Fruit fly (Drosophila melanogaster) whole organism, embryonic: Measurements from ENCODE around the gene COX7AL.

Experiments used
- Adf1 ChIP-seq: fragments of 200-800 bp; sonication (Bioruptor generic); IDR thresholded peaks from 2 replicates; pipeline ENCODE4 v1.3.6; 2022; ENCODE audit warnings: missing biosample characterization, missing genetic modification characterization
- Bteb2 ChIP-seq: fragments of 200-800 bp; sonication (Bioruptor generic); optimal IDR thresholded peaks from 2 replicates; lab custom pipeline; 2016; ENCODE audit warnings: missing biosample characterization, missing genetic modification characterization
- C15 ChIP-seq: fragments of 200-800 bp; sonication (Bioruptor generic); IDR thresholded peaks from 3 replicates; pipeline ENCODE4 v1.3.6; 2022; ENCODE audit warnings: missing biosample characterization, missing genetic modification characterization
- CG10267 ChIP-seq: fragments of 200-800 bp; sonication (Bioruptor generic); optimal IDR thresholded peaks from 2 replicates; lab custom pipeline; 2018; ENCODE audit warnings: missing biosample characterization, mild to moderate bottlenecking, missing genetic modification characterization, moderate library complexity
- CG10462 ChIP-seq: fragments of 200-800 bp; sonication (Bioruptor generic); optimal IDR thresholded peaks from 2 replicates; lab custom pipeline; 2016; ENCODE audit warnings: missing biosample characterization, missing genetic modification characterization
- CG13296 ChIP-seq: fragments of 200-800 bp; sonication (Bioruptor generic); optimal IDR thresholded peaks from 3 replicates; lab custom pipeline; 2018; ENCODE audit warnings: missing biosample characterization, mild to moderate bottlenecking, missing genetic modification characterization
- CG14965 ChIP-seq: fragments of 200-800 bp; sonication (Bioruptor generic); optimal IDR thresholded peaks from 2 replicates; lab custom pipeline; 2016; ENCODE audit warnings: missing biosample characterization, missing genetic modification characterization, borderline replicate concordance
- CG15011 ChIP-seq: fragments of 200-800 bp; sonication (Bioruptor generic); optimal IDR thresholded peaks from 3 replicates; lab custom pipeline; 2018; ENCODE audit warnings: missing biosample characterization, mild to moderate bottlenecking, missing genetic modification characterization
- CG1529 ChIP-seq: fragments of 200-800 bp; sonication (Bioruptor generic); optimal IDR thresholded peaks from 3 replicates; lab custom pipeline; 2018; ENCODE audit warnings: missing biosample characterization, missing genetic modification characterization
- CG17829 ChIP-seq: fragments of 200-800 bp; optimal IDR thresholded peaks from 2 replicates; lab custom pipeline; 2019; ENCODE audit warnings: missing biosample characterization, mild to moderate bottlenecking, missing genetic modification characterization, moderate library complexity
- CG18476 ChIP-seq: fragments of 200-800 bp; sonication (Bioruptor generic); optimal IDR thresholded peaks from 2 replicates; lab custom pipeline; 2016; ENCODE audit warnings: missing biosample characterization, mild to moderate bottlenecking, missing genetic modification characterization
- CG2199 ChIP-seq: fragments of 200-800 bp; sonication (Bioruptor generic); IDR thresholded peaks from 3 replicates; pipeline ENCODE4 v1.3.6; 2022; ENCODE audit warnings: missing biosample characterization, missing genetic modification characterization
- CG30403 ChIP-seq: fragments of 200-800 bp; sonication (Bioruptor generic); optimal IDR thresholded peaks from 3 replicates; lab custom pipeline; 2016; ENCODE audit warnings: missing biosample characterization, missing genetic modification characterization
- CG31224 ChIP-seq: fragments of 200-800 bp; sonication (Bioruptor generic); IDR thresholded peaks from 2 replicates; pipeline ENCODE4 v1.3.6; 2022; ENCODE audit warnings: missing biosample characterization, missing genetic modification characterization
- CG31441 ChIP-seq: fragments of 200-800 bp; sonication (Bioruptor generic); IDR thresholded peaks from 2 replicates; pipeline ENCODE4 v1.3.6; 2022; ENCODE audit warnings: missing biosample characterization, missing genetic modification characterization
- CG3281 ChIP-seq: fragments of 200-800 bp; sonication (Bioruptor generic); optimal IDR thresholded peaks from 3 replicates; lab custom pipeline; 2017; ENCODE audit warnings: missing biosample characterization, mild to moderate bottlenecking, missing genetic modification characterization
- CG33213 ChIP-seq: fragments of 200-800 bp; sonication (Bioruptor generic); optimal IDR thresholded peaks from 3 replicates; lab custom pipeline; 2016; ENCODE audit warnings: missing biosample characterization, missing genetic modification characterization
- CG4820 ChIP-seq: fragments of 200-800 bp; sonication (Bioruptor generic); optimal IDR thresholded peaks from 3 replicates; lab custom pipeline; 2016; ENCODE audit warnings: missing biosample characterization, missing genetic modification characterization
- CG7839 ChIP-seq: fragments of 200-800 bp; sonication (Bioruptor generic); optimal IDR thresholded peaks from 3 replicates; lab custom pipeline; 2018; ENCODE audit warnings: missing biosample characterization, mild to moderate bottlenecking, missing genetic modification characterization, moderate library complexity
- CG9797 ChIP-seq: fragments of 200-800 bp; sonication (Bioruptor generic); optimal IDR thresholded peaks from 3 replicates; lab custom pipeline; 2018; ENCODE audit warnings: missing biosample characterization, mild to moderate bottlenecking, missing genetic modification characterization
- CTCF ChIP-seq: fragments of 200-800 bp; sonication (Bioruptor generic); optimal IDR thresholded peaks from 2 replicates; lab custom pipeline; 2017; ENCODE audit warnings: missing biosample characterization, mild to moderate bottlenecking, missing genetic modification characterization, moderate library complexity
- Dbx ChIP-seq: fragments of 200-800 bp; sonication (Bioruptor generic); IDR thresholded peaks from 3 replicates; pipeline ENCODE4 v1.3.6; 2022; ENCODE audit warnings: missing biosample characterization, missing genetic modification characterization
- Deaf1 ChIP-seq: fragments of 200-800 bp; optimal IDR thresholded peaks from 3 replicates; lab custom pipeline; 2019; ENCODE audit warnings: missing biosample characterization, mild to moderate bottlenecking, missing genetic modification characterization, moderate library complexity
- Dp ChIP-seq: fragments of 200-800 bp; sonication (Bioruptor generic); optimal IDR thresholded peaks from 2 replicates; lab custom pipeline; 2018; ENCODE audit warnings: missing biosample characterization, mild to moderate bottlenecking, missing genetic modification characterization, moderate library complexity
- H2.0 ChIP-seq: fragments of 200-800 bp; sonication (Bioruptor generic); IDR thresholded peaks from 2 replicates; pipeline ENCODE4 v1.3.6; 2022; ENCODE audit warnings: missing biosample characterization, missing genetic modification characterization
- Hmx ChIP-seq: fragments of 200-800 bp; sonication (Bioruptor generic); optimal IDR thresholded peaks from 2 replicates; lab custom pipeline; 2016; ENCODE audit warnings: missing biosample characterization, missing genetic modification characterization
- Hr3 ChIP-seq: fragments of 200-800 bp; sonication (Bioruptor generic); optimal IDR thresholded peaks from 3 replicates; lab custom pipeline; 2016; ENCODE audit warnings: missing biosample characterization, missing genetic modification characterization
- Jarid2 ChIP-seq: fragments of 200-800 bp; sonication (Bioruptor generic); optimal IDR thresholded peaks from 3 replicates; lab custom pipeline; 2017; ENCODE audit warnings: mild to moderate bottlenecking, missing biosample characterization, missing genetic modification reagents, missing genetic modification characterization
- Kr ChIP-seq: fragments of 200-800 bp; sonication (Bioruptor generic); optimal IDR thresholded peaks from 2 replicates; lab custom pipeline; 2017; ENCODE audit warnings: missing biosample characterization, mild to moderate bottlenecking, missing genetic modification characterization
- Myb ChIP-seq: fragments of 200-800 bp; sonication (Bioruptor generic); optimal IDR thresholded peaks from 2 replicates; lab custom pipeline; 2016; ENCODE audit warnings: missing biosample characterization, missing genetic modification characterization
- Nf-YB ChIP-seq: fragments of 200-800 bp; sonication (Bioruptor generic); optimal IDR thresholded peaks from 3 replicates; lab custom pipeline; 2019; ENCODE audit warnings: missing biosample characterization, mild to moderate bottlenecking, missing genetic modification characterization, moderate library complexity
- Sry-β ChIP-seq: fragments of 200-800 bp; sonication (Bioruptor generic); optimal IDR thresholded peaks from 2 replicates; lab custom pipeline; 2018; ENCODE audit warnings: missing biosample characterization, mild to moderate bottlenecking, missing genetic modification characterization, moderate library complexity
- amos ChIP-seq: fragments of 200-800 bp; sonication (Bioruptor generic); IDR thresholded peaks from 2 replicates; pipeline ENCODE4 v1.3.6; 2022; ENCODE audit warnings: missing biosample characterization, missing genetic modification characterization; ENCODE audit not compliant: partially characterized antibody
- chn ChIP-seq: fragments of 200-800 bp; sonication (Bioruptor generic); optimal IDR thresholded peaks from 2 replicates; lab custom pipeline; 2016; ENCODE audit warnings: missing biosample characterization, missing genetic modification characterization
- da ChIP-seq: fragments of 200-800 bp; sonication (Bioruptor generic); optimal IDR thresholded peaks from 2 replicates; lab custom pipeline; 2016; ENCODE audit warnings: missing biosample characterization, missing genetic modification characterization
- dati ChIP-seq: fragments of 200-800 bp; sonication (Bioruptor generic); IDR thresholded peaks from 2 replicates; pipeline ENCODE4 v1.3.6; 2022; ENCODE audit warnings: missing biosample characterization, missing genetic modification characterization
- dimm ChIP-seq: fragments of 200-800 bp; sonication (Bioruptor generic); IDR thresholded peaks from 2 replicates; pipeline ENCODE4 v1.3.6; 2022; ENCODE audit warnings: missing biosample characterization, missing genetic modification characterization
- eyg ChIP-seq: fragments of 200-800 bp; sonication (Bioruptor generic); optimal IDR thresholded peaks from 3 replicates; lab custom pipeline; 2016; ENCODE audit warnings: missing biosample characterization, missing genetic modification characterization
- fd96Cb ChIP-seq: fragments of 200-800 bp; sonication (Bioruptor generic); optimal IDR thresholded peaks from 2 replicates; lab custom pipeline; 2018; ENCODE audit warnings: missing biosample characterization, mild to moderate bottlenecking, missing genetic modification characterization, moderate library complexity
- gro ChIP-seq: fragments of 200-800 bp; sonication (Bioruptor generic); optimal IDR thresholded peaks from 2 replicates; lab custom pipeline; 2016; ENCODE audit warnings: missing biosample characterization, missing genetic modification characterization
- inv ChIP-seq: fragments of 200-800 bp; sonication (Bioruptor generic); IDR thresholded peaks from 2 replicates; pipeline ENCODE4 v1.3.6; 2022; ENCODE audit warnings: missing biosample characterization, missing genetic modification characterization; ENCODE audit not compliant: partially characterized antibody
- lmd ChIP-seq: fragments of 200-800 bp; sonication (Bioruptor generic); IDR thresholded peaks from 2 replicates; pipeline ENCODE4 v1.3.6; 2022; ENCODE audit warnings: missing biosample characterization, missing genetic modification characterization
- psq ChIP-seq: fragments of 200-800 bp; sonication (Bioruptor generic); optimal IDR thresholded peaks from 2 replicates; lab custom pipeline; 2017; ENCODE audit warnings: missing biosample characterization, missing genetic modification characterization
- ranshi ChIP-seq: fragments of 200-800 bp; sonication (Bioruptor generic); IDR thresholded peaks from 2 replicates; pipeline ENCODE4 v1.3.6; 2022; ENCODE audit warnings: missing biosample characterization, missing genetic modification characterization
- salm ChIP-seq: fragments of 200-800 bp; sonication (Bioruptor generic); optimal IDR thresholded peaks from 2 replicates; lab custom pipeline; 2018; ENCODE audit warnings: missing biosample characterization, mild to moderate bottlenecking, missing genetic modification characterization
- scrt ChIP-seq: fragments of 200-800 bp; sonication (Bioruptor generic); optimal IDR thresholded peaks from 2 replicates; lab custom pipeline; 2018; ENCODE audit warnings: missing biosample characterization, mild to moderate bottlenecking, missing genetic modification characterization, moderate library complexity
- shn ChIP-seq: fragments of 200-800 bp; sonication (Bioruptor generic); optimal IDR thresholded peaks from 3 replicates; lab custom pipeline; 2016; ENCODE audit warnings: missing biosample characterization, missing genetic modification characterization
- sim ChIP-seq: fragments of 200-800 bp; sonication (Bioruptor generic); IDR thresholded peaks from 2 replicates; pipeline ENCODE4 v1.3.6; 2022; ENCODE audit warnings: missing biosample characterization, missing genetic modification characterization
- slbo ChIP-seq: fragments of 200-800 bp; sonication (Bioruptor generic); IDR thresholded peaks from 2 replicates; pipeline ENCODE4 v1.3.6; 2022; ENCODE audit warnings: missing biosample characterization, missing genetic modification characterization
- slp2 ChIP-seq: fragments of 200-800 bp; sonication (Bioruptor generic); optimal IDR thresholded peaks from 2 replicates; lab custom pipeline; 2016; ENCODE audit warnings: missing biosample characterization, missing genetic modification characterization
- stc ChIP-seq: fragments of 200-800 bp; sonication (Bioruptor generic); IDR thresholded peaks from 2 replicates; pipeline ENCODE4 v1.3.6; 2022; ENCODE audit warnings: missing biosample characterization, missing genetic modification characterization
- ttk ChIP-seq: fragments of 200-800 bp; sonication (Bioruptor generic); IDR thresholded peaks from 2 replicates; pipeline ENCODE4 v2.1.2; 2022; ENCODE audit warnings: missing biosample characterization, missing genetic modification characterization
- tup ChIP-seq: fragments of 200-800 bp; sonication (Bioruptor generic); optimal IDR thresholded peaks from 2 replicates; lab custom pipeline; 2016; ENCODE audit warnings: missing biosample characterization, mild to moderate bottlenecking, missing genetic modification characterization, moderate library complexity

The COX7AL gene

dm6 chr3R:8354458-8354857, 11.0 kb downstream of the COX7AL start (continued):
- TF ChIP-seq CG30403 (GFP tag; lab: Kevin White, UChicago) (peak; percentile 33), dimm (GFP tag; lab: Robert Waterston, UW) (0 out of 2 replicates have a peak, but pooled peaks have one; percentile 17), CG7839 (tag; lab: Kevin White, UChicago) (peak; percentile 57), Dp (GFP tag; lab: Kevin White, UChicago) (no peak), slbo (GFP tag; lab: Robert Waterston, UW) (peak; percentile 82), sim (no peak), Deaf1 (tag; lab: Kevin White, UChicago) (no peak), Myb (GFP tag; lab: Kevin White, UChicago) (no peak), CG15011 (GFP tag; lab: Kevin White, UChicago) (no peak), Adf1 (GFP tag; lab: Robert Waterston, UW) (no peak; the same call in 1 of the 2 replicates), CG9797 (GFP tag; lab: Kevin White, UChicago) (no peak), inv (no peak), chn (GFP tag; lab: Kevin White, UChicago) (no peak), CG10462 (no peak), stc (GFP tag; lab: Robert Waterston, UW) (peak; percentile 79), CG10267 (tag; lab: Kevin White, UChicago) (peak; percentile 1), Hr3 (GFP tag; lab: Kevin White, UChicago) (no peak), CG14965 (GFP tag; lab: Kevin White, UChicago) (no peak), CG13296 (GFP tag; lab: Kevin White, UChicago) (no peak), Nf-YB (GFP tag; lab: Kevin White, UChicago) (no peak), CG4820 (GFP tag; lab: Kevin White, UChicago) (peak; percentile 35), shn (GFP tag; lab: Kevin White, UChicago) (no peak), CG31441 (GFP tag; lab: Robert Waterston, UW) (no peak; the same call in 1 of the 2 replicates), psq (GFP tag; lab: Kevin White, UChicago) (no peak), CG33213 (no peak), Jarid2 (GFP tag; lab: Kevin White, UChicago) (no peak), Hmx (no peak), tup (no peak), C15 (GFP tag; lab: Robert Waterston, UW) (no peak), CG31224 (GFP tag; lab: Robert Waterston, UW) (peak; percentile 40; the same call in 1 of the 2 replicates), dati (no peak), CG3281 (GFP tag; lab: Kevin White, UChicago) (peak; percentile 26), CG17829 (tag; lab: Kevin White, UChicago) (no peak), amos (GFP tag; lab: Robert Waterston, UW) (no peak), eyg (GFP tag; lab: Kevin White, UChicago) (no peak), Dbx (GFP tag; lab: Robert Waterston, UW) (peak; percentile 71), salm (tag; lab: Kevin White, UChicago) (no peak), fd96Cb (tag; lab: Kevin White, UChicago) (peak; percentile 44), ranshi (GFP tag; lab: Robert Waterston, UW) (no peak; the same call in 1 of the 2 replicates), gro (no peak), CTCF (GFP tag; lab: Kevin White, UChicago) (no peak), lmd (GFP tag; lab: Robert Waterston, UW) (peak; percentile 74), Sry-β (GFP tag; lab: Kevin White, UChicago) (no peak), CG2199 (GFP tag; lab: Robert Waterston, UW) (no peak), CG18476 (GFP tag; lab: Kevin White, UChicago) (no peak), CG1529 (GFP tag; lab: Kevin White, UChicago) (no peak), slp2 (GFP tag; lab: Kevin White, UChicago) (no peak), ttk (GFP tag; lab: Robert Waterston, UW) (peak; percentile 64), da (no peak), H2.0 (GFP tag; lab: Robert Waterston, UW) (peak; percentile 40; the same call in 1 of the 2 replicates), Kr (GFP tag; lab: Kevin White, UChicago) (no peak), Bteb2 (GFP tag; lab: Kevin White, UChicago) (no peak), scrt (no peak)
